Fruit fly (Drosophila melanogaster) whole organism, embryonic: ENCODE measurements around the gene ppk7.
A peak's percentile ranks its signal among the peaks of the same experiment; 100 is the strongest.

Experiments
- ATbp ChIP-seq: fragments of 200-800 bp; sonication (Bioruptor generic); optimal IDR thresholded peaks from 2 replicates; lab custom pipeline; 2017; ENCODE audit warnings: missing biosample characterization, mild to moderate bottlenecking, missing genetic modification characterization, missing genetic modification reagents
- Ada2b ChIP-seq: fragments of 200-800 bp; sonication (Bioruptor generic); IDR thresholded peaks from 2 replicates; pipeline ENCODE4 v1.3.6; 2022; ENCODE audit warnings: missing biosample characterization, missing genetic modification characterization
- Asciz ChIP-seq: fragments of 200-800 bp; sonication (Bioruptor generic); optimal IDR thresholded peaks from 2 replicates; lab custom pipeline; 2017; ENCODE audit warnings: missing biosample characterization, mild to moderate bottlenecking, missing genetic modification characterization, missing genetic modification reagents
- B-H1 ChIP-seq: fragments of 200-800 bp; sonication (Bioruptor generic); IDR thresholded peaks from 3 replicates; pipeline ENCODE4 v1.3.6; 2022; ENCODE audit warnings: missing biosample characterization, missing genetic modification characterization
- CG12219 ChIP-seq: fragments of 200-800 bp; sonication (Bioruptor generic); optimal IDR thresholded peaks from 3 replicates; lab custom pipeline; 2018; ENCODE audit warnings: missing biosample characterization, mild to moderate bottlenecking, missing genetic modification characterization
- CG12659 ChIP-seq: fragments of 200-800 bp; sonication (Bioruptor generic); optimal IDR thresholded peaks from 3 replicates; lab custom pipeline; 2017; ENCODE audit warnings: mild to moderate bottlenecking, missing biosample characterization, missing genetic modification reagents, missing genetic modification characterization
- CG1603 ChIP-seq: fragments of 200-800 bp; sonication (Bioruptor generic); optimal IDR thresholded peaks from 2 replicates; lab custom pipeline; 2019; ENCODE audit warnings: missing biosample characterization, mild to moderate bottlenecking, missing genetic modification characterization, moderate library complexity
- CG16779 ChIP-seq: fragments of 200-800 bp; sonication (Bioruptor generic); IDR thresholded peaks from 2 replicates; pipeline ENCODE4 v1.3.6; 2022; ENCODE audit warnings: missing biosample characterization, missing genetic modification characterization
- CG17328 ChIP-seq: fragments of 200-800 bp; sonication (Bioruptor generic); IDR thresholded peaks from 2 replicates; pipeline ENCODE4 v1.3.6; 2022; ENCODE audit warnings: missing biosample characterization, missing genetic modification characterization
- CG18599 ChIP-seq: fragments of 200-800 bp; sonication (Bioruptor generic); optimal IDR thresholded peaks from 3 replicates; lab custom pipeline; 2017; ENCODE audit warnings: missing biosample characterization, missing genetic modification characterization, mild to moderate bottlenecking, moderate library complexity, missing genetic modification reagents
- CG2120 ChIP-seq: fragments of 200-800 bp; sonication (Bioruptor generic); optimal IDR thresholded peaks from 3 replicates; lab custom pipeline; 2016; ENCODE audit warnings: missing biosample characterization, missing genetic modification characterization
- CG32532 ChIP-seq: fragments of 200-800 bp; sonication (Bioruptor generic); IDR thresholded peaks from 2 replicates; pipeline ENCODE4 v1.3.6; 2022; ENCODE audit warnings: missing biosample characterization, missing genetic modification characterization
- CG32767 ChIP-seq: fragments of 200-800 bp; sonication (Bioruptor generic); IDR thresholded peaks from 2 replicates; pipeline ENCODE4 v1.3.6; 2022; ENCODE audit warnings: missing biosample characterization, missing genetic modification characterization
- CG5245 ChIP-seq: fragments of 200-800 bp; sonication (Bioruptor generic); optimal IDR thresholded peaks from 3 replicates; lab custom pipeline; 2016; ENCODE audit warnings: missing biosample characterization, missing genetic modification characterization
- CG7745 ChIP-seq: fragments of 200-800 bp; sonication (Bioruptor generic); optimal IDR thresholded peaks from 2 replicates; lab custom pipeline; 2018; ENCODE audit warnings: missing biosample characterization, mild to moderate bottlenecking, missing genetic modification characterization, moderate library complexity
- CG8765 ChIP-seq: fragments of 200-800 bp; sonication (Bioruptor generic); IDR thresholded peaks from 2 replicates; pipeline ENCODE4 v1.3.6; 2022; ENCODE audit warnings: missing biosample characterization, missing genetic modification characterization
- Chrac-16 ChIP-seq: fragments of 200-800 bp; sonication (Bioruptor generic); optimal IDR thresholded peaks from 3 replicates; lab custom pipeline; 2016; ENCODE audit warnings: missing biosample characterization, missing genetic modification characterization
- Dfd ChIP-seq, 2 experiments: fragments of >200 bp; optimal IDR thresholded peaks; 2 replicates each; lab custom pipeline; 2017; ENCODE audit warnings: missing biosample characterization in 2 of 2, missing genetic modification characterization in 2 of 2
- E2f1 ChIP-seq: fragments of 200-800 bp; sonication (Bioruptor generic); IDR thresholded peaks from 2 replicates; pipeline ENCODE4 v1.3.6; 2022; ENCODE audit warnings: missing biosample characterization, missing genetic modification characterization
- Gsc ChIP-seq: fragments of 200-800 bp; sonication (Bioruptor generic); IDR thresholded peaks from 2 replicates; pipeline ENCODE4 v1.3.6; 2022; ENCODE audit warnings: missing biosample characterization, missing genetic modification characterization
- H2.0 ChIP-seq: fragments of 200-800 bp; sonication (Bioruptor generic); IDR thresholded peaks from 2 replicates; pipeline ENCODE4 v1.3.6; 2022; ENCODE audit warnings: missing biosample characterization, missing genetic modification characterization
- HLH4C ChIP-seq: fragments of 200-800 bp; sonication (Bioruptor generic); IDR thresholded peaks from 3 replicates; pipeline ENCODE4 v1.3.6; 2022; ENCODE audit warnings: missing biosample characterization, missing genetic modification characterization; ENCODE audit not compliant: partially characterized antibody
- Hmx ChIP-seq: fragments of 200-800 bp; sonication (Bioruptor generic); optimal IDR thresholded peaks from 2 replicates; lab custom pipeline; 2016; ENCODE audit warnings: missing biosample characterization, missing genetic modification characterization
- MTF-1 ChIP-seq: fragments of 200-800 bp; sonication (Bioruptor generic); optimal IDR thresholded peaks from 2 replicates; lab custom pipeline; 2018; ENCODE audit warnings: missing biosample characterization, mild to moderate bottlenecking, missing genetic modification characterization, borderline replicate concordance
- Mad ChIP-seq: fragments of 200-800 bp; sonication (Bioruptor generic); optimal IDR thresholded peaks from 2 replicates; lab custom pipeline; 2016; ENCODE audit warnings: missing biosample characterization, missing genetic modification characterization
- Myb ChIP-seq: fragments of 200-800 bp; sonication (Bioruptor generic); optimal IDR thresholded peaks from 2 replicates; lab custom pipeline; 2016; ENCODE audit warnings: missing biosample characterization, missing genetic modification characterization
- Opbp ChIP-seq: fragments of 200-800 bp; sonication (Bioruptor generic); IDR thresholded peaks from 3 replicates; pipeline ENCODE4 v1.3.6; 2022; ENCODE audit warnings: missing biosample characterization, missing genetic modification characterization; ENCODE audit not compliant: partially characterized antibody
- Pdp1 ChIP-seq, 2 experiments: fragments of 200-800 bp; sonication (Bioruptor generic); optimal IDR thresholded peaks; 3 replicates each; lab custom pipeline; 2016; ENCODE audit warnings: missing biosample characterization in 2 of 2, missing genetic modification characterization in 2 of 2, mild to moderate bottlenecking in 1 of 2, moderate library complexity in 1 of 2
- Poxn ChIP-seq: fragments of 200-800 bp; sonication (Bioruptor generic); IDR thresholded peaks from 2 replicates; pipeline ENCODE4 v1.3.6; 2022; ENCODE audit warnings: missing biosample characterization, missing genetic modification characterization
- ap ChIP-seq: fragments of 200-800 bp; sonication (Bioruptor generic); IDR thresholded peaks from 2 replicates; pipeline ENCODE4 v1.3.6; 2022; ENCODE audit warnings: missing biosample characterization, missing genetic modification characterization
- bab2 ChIP-seq: fragments of 200-800 bp; sonication (Bioruptor generic); optimal IDR thresholded peaks from 2 replicates; lab custom pipeline; 2016; ENCODE audit warnings: missing biosample characterization, missing genetic modification characterization
- bcd ChIP-seq: fragments of 200-800 bp; sonication (Bioruptor generic); optimal IDR thresholded peaks from 2 replicates; lab custom pipeline; 2017; ENCODE audit warnings: missing biosample characterization, mild to moderate bottlenecking, missing genetic modification characterization
- dmrt11E ChIP-seq: fragments of 200-800 bp; sonication (Bioruptor generic); optimal IDR thresholded peaks from 3 replicates; lab custom pipeline; 2018; ENCODE audit warnings: missing biosample characterization, mild to moderate bottlenecking, missing genetic modification characterization, moderate library complexity
- dysf ChIP-seq: fragments of 200-800 bp; sonication (Bioruptor generic); IDR thresholded peaks from 3 replicates; pipeline ENCODE4 v1.3.6; 2022; ENCODE audit warnings: missing biosample characterization, missing genetic modification characterization
- gce ChIP-seq: fragments of 200-800 bp; sonication (Bioruptor generic); IDR thresholded peaks from 3 replicates; pipeline ENCODE4 v1.3.6; 2022; ENCODE audit warnings: missing biosample characterization, missing genetic modification characterization
- grau ChIP-seq: fragments of 200-800 bp; optimal IDR thresholded peaks from 3 replicates; lab custom pipeline; 2019; ENCODE audit warnings: missing biosample characterization, mild to moderate bottlenecking, missing genetic modification characterization, moderate library complexity
- gsb ChIP-seq: fragments of 200-800 bp; sonication (Bioruptor generic); IDR thresholded peaks from 2 replicates; pipeline ENCODE4 v1.3.6; 2022; ENCODE audit warnings: missing biosample characterization, missing genetic modification characterization
- nmo ChIP-seq: fragments of 200-800 bp; sonication (Bioruptor generic); optimal IDR thresholded peaks from 2 replicates; lab custom pipeline; 2018; ENCODE audit warnings: missing biosample characterization, mild to moderate bottlenecking, missing genetic modification characterization, moderate library complexity
- pho ChIP-seq: fragments of 200-800 bp; sonication (Bioruptor generic); optimal IDR thresholded peaks from 2 replicates; lab custom pipeline; 2016; ENCODE audit warnings: missing biosample characterization, missing genetic modification characterization
- sim ChIP-seq: fragments of 200-800 bp; sonication (Bioruptor generic); IDR thresholded peaks from 2 replicates; pipeline ENCODE4 v1.3.6; 2022; ENCODE audit warnings: missing biosample characterization, missing genetic modification characterization
- usp ChIP-seq: fragments of >200 bp; optimal IDR thresholded peaks from 2 replicates; lab custom pipeline; 2017; ENCODE audit warnings: missing biosample characterization, missing genetic modification characterization

ppk7 gene

dm6 chr2L:6306895-6307294 is 47.2 kb downstream of the ppk7 start (continued):
- TF ChIP-seq CG12219 (GFP tag; lab: Kevin White, UChicago) = peak; percentile 3
- TF ChIP-seq Dfd (GFP tag; optimal IDR thresholded peaks at IDR 0.05; lab: Kevin White, UChicago) = no peak
- 0 out of 3 replicates have a peak, but pooled peaks have one; percentile 14 for TF ChIP-seq B-H1 (GFP tag; lab: Robert Waterston, UW)
- no peak for TF ChIP-seq CG32767 (GFP tag; lab: Robert Waterston, UW)
- no peak for TF ChIP-seq Pdp1 (GFP tag; optimal IDR thresholded peaks at IDR 0.05; lab: Kevin White, UChicago)
- no peak for TF ChIP-seq Opbp
- TF ChIP-seq Chrac-16 (GFP tag; lab: Kevin White, UChicago) = no peak
- no peak for TF ChIP-seq pho (GFP tag; lab: Kevin White, UChicago)
- no peak for TF ChIP-seq CG8765 (GFP tag; lab: Robert Waterston, UW)
- TF ChIP-seq bcd (GFP tag; lab: Kevin White, UChicago) = no peak
- TF ChIP-seq CG7745 (tag; lab: Kevin White, UChicago) = no peak
- TF ChIP-seq gce (GFP tag; lab: Robert Waterston, UW) = no peak
- no peak for TF ChIP-seq H2.0 (GFP tag; lab: Robert Waterston, UW)
- TF ChIP-seq CG17328 (GFP tag; lab: Robert Waterston, UW) = no peak
- TF ChIP-seq CG5245 (GFP tag; lab: Kevin White, UChicago) = no peak
- no peak for TF ChIP-seq Poxn (GFP tag; lab: Robert Waterston, UW)
- no peak for TF ChIP-seq CG16779 (GFP tag; lab: Robert Waterston, UW)
- TF ChIP-seq CG18599 (GFP tag; lab: Kevin White, UChicago) = peak; percentile 48
- no peak for TF ChIP-seq Mad
- TF ChIP-seq MTF-1 (GFP tag; lab: Kevin White, UChicago) = no peak
- 0 out of 2 replicates have a peak, but pooled peaks have one; percentile 19 for TF ChIP-seq Ada2b (GFP tag; lab: Robert Waterston, UW)
- TF ChIP-seq dysf (GFP tag; lab: Robert Waterston, UW) = 0 out of 3 replicates have a peak, but pooled peaks have one; percentile 20
- TF ChIP-seq E2f1 (GFP tag; lab: Robert Waterston, UW) = peak; percentile 10; the same call in 1 of the 2 replicates
- no peak for TF ChIP-seq bab2 (GFP tag; lab: Kevin White, UChicago)
- no peak for TF ChIP-seq CG32532 (GFP tag; lab: Robert Waterston, UW)
- no peak for TF ChIP-seq CG12659
- no peak for TF ChIP-seq Hmx (GFP tag; lab: Kevin White, UChicago)
- peak; percentile 32 for TF ChIP-seq ATbp (GFP tag; lab: Kevin White, UChicago)
- no peak for TF ChIP-seq CG2120
- TF ChIP-seq HLH4C (GFP tag; lab: Robert Waterston, UW) = no peak
- TF ChIP-seq gsb (GFP tag; lab: Robert Waterston, UW) = no peak
- peak; percentile 40 for TF ChIP-seq CG1603 (tag; lab: Kevin White, UChicago)
- TF ChIP-seq Asciz = no peak
- TF ChIP-seq sim (GFP tag; lab: Robert Waterston, UW) = no peak
- peak; percentile 6 for TF ChIP-seq dmrt11E (tag; lab: Kevin White, UChicago)
- 0 out of 2 replicates have a peak, but pooled peaks have one; percentile 17 for TF ChIP-seq ap (GFP tag; lab: Robert Waterston, UW)
- TF ChIP-seq usp = no peak
- no peak for TF ChIP-seq Gsc (GFP tag; lab: Robert Waterston, UW)
- TF ChIP-seq nmo (GFP tag; lab: Kevin White, UChicago) = peak; percentile 14
- peak; percentile 15 for TF ChIP-seq grau (tag; lab: Kevin White, UChicago)
- TF ChIP-seq Myb = no peak
